Worm (Caenorhabditis elegans) whole organism, mixed stage, embryonic: ENCODE results near the gene Y57G7A.5.

Source experiments
- M03D4.4 ChIP-seq: sonication (generic microtip); optimal IDR thresholded peaks from 2 replicates; lab custom pipeline; 2017; ENCODE audit warnings: mild to moderate bottlenecking, missing genetic modification characterization, missing compliant biosample characterization
- bed-3 ChIP-seq: fragments of 200-800 bp; sonication (Bioruptor generic); optimal IDR thresholded peaks from 3 replicates; lab custom pipeline; 2018; ENCODE audit warnings: mild to moderate bottlenecking, missing genetic modification characterization, moderate library complexity, missing compliant biosample characterization
- blmp-1 ChIP-seq: fragments of 150-350 bp; optimal IDR thresholded peaks from 2 replicates; lab custom pipeline; 2014; ENCODE audit warnings: missing biosample characterization, missing genetic modification characterization
- ceh-39 ChIP-seq: fragments of 150-350 bp; optimal IDR thresholded peaks from 2 replicates; lab custom pipeline; 2014; ENCODE audit warnings: missing biosample characterization, missing genetic modification characterization
- ceh-43 ChIP-seq: fragments of 200-800 bp; sonication (Bioruptor generic); optimal IDR thresholded peaks from 2 replicates; lab custom pipeline; 2018; ENCODE audit warnings: mild to moderate bottlenecking, missing genetic modification characterization, moderate library complexity, missing compliant biosample characterization
- ces-1 ChIP-seq: fragments of 150-350 bp; optimal IDR thresholded peaks from 2 replicates; lab custom pipeline; 2014; ENCODE audit warnings: missing biosample characterization, missing genetic modification reagents, missing genetic modification characterization
- cnd-1 ChIP-seq: fragments of 200-800 bp; sonication (Bioruptor generic); optimal IDR thresholded peaks from 2 replicates; lab custom pipeline; 2018; ENCODE audit warnings: mild to moderate bottlenecking, missing genetic modification characterization, missing compliant biosample characterization
- drap-1 ChIP-seq: fragments of 200-800 bp; sonication (Bioruptor generic); optimal IDR thresholded peaks from 3 replicates; lab custom pipeline; 2018; ENCODE audit warnings: mild to moderate bottlenecking, missing genetic modification characterization, missing compliant biosample characterization
- elt-1 ChIP-seq: sonication (generic microtip); optimal IDR thresholded peaks from 2 replicates; lab custom pipeline; 2017; ENCODE audit warnings: missing genetic modification characterization, mild to moderate bottlenecking, missing compliant biosample characterization, antibody characterized with exemption, moderate library complexity, borderline replicate concordance; ENCODE audit not compliant: insufficient read depth
- elt-3 ChIP-seq: fragments of 150-350 bp; optimal IDR thresholded peaks from 2 replicates; lab custom pipeline; 2014; ENCODE audit warnings: missing biosample characterization, missing genetic modification characterization
- flh-1 ChIP-seq: fragments of 200-800 bp; sonication (Bioruptor generic); optimal IDR thresholded peaks from 2 replicates; lab custom pipeline; 2018; ENCODE audit warnings: mild to moderate bottlenecking, missing genetic modification characterization, moderate library complexity, missing compliant biosample characterization
- ham-2 ChIP-seq: fragments of 200-800 bp; sonication (Bioruptor generic); optimal IDR thresholded peaks from 2 replicates; lab custom pipeline; 2018; ENCODE audit warnings: mild to moderate bottlenecking, missing genetic modification characterization, missing compliant biosample characterization
- hlh-1 ChIP-seq: fragments of 150-350 bp; optimal IDR thresholded peaks from 2 replicates; lab custom pipeline; 2014; ENCODE audit warnings: missing biosample characterization, missing genetic modification reagents, missing genetic modification characterization
- lin-13 ChIP-seq: fragments of 150-350 bp; optimal IDR thresholded peaks from 2 replicates; lab custom pipeline; 2014; ENCODE audit warnings: missing biosample characterization, missing genetic modification characterization
- lin-32 ChIP-seq: fragments of 200-800 bp; sonication (Bioruptor generic); optimal IDR thresholded peaks from 2 replicates; lab custom pipeline; 2018; ENCODE audit warnings: mild to moderate bottlenecking, missing genetic modification characterization, missing compliant biosample characterization
- lsy-2 ChIP-seq: fragments of 150-350 bp; optimal IDR thresholded peaks from 2 replicates; lab custom pipeline; 2014; ENCODE audit warnings: missing biosample characterization, missing genetic modification characterization
- mab-5 ChIP-seq: fragments of 150-350 bp; optimal IDR thresholded peaks from 2 replicates; lab custom pipeline; 2014; ENCODE audit warnings: missing biosample characterization, missing genetic modification characterization
- mep-1 ChIP-seq: fragments of 150-350 bp; optimal IDR thresholded peaks from 2 replicates; lab custom pipeline; 2017; ENCODE audit warnings: missing biosample characterization, missing genetic modification reagents, missing genetic modification characterization, inconsistent platforms
- mls-2 ChIP-seq: sonication (generic microtip); optimal IDR thresholded peaks from 2 replicates; lab custom pipeline; 2016; ENCODE audit warnings: mild to moderate bottlenecking, missing genetic modification characterization, moderate library complexity, missing compliant biosample characterization
- nhr-12 ChIP-seq: fragments of 150-350 bp; optimal IDR thresholded peaks from 2 replicates; lab custom pipeline; 2014; ENCODE audit warnings: missing biosample characterization, missing genetic modification characterization
- nhr-2 ChIP-seq: fragments of 150-350 bp; optimal IDR thresholded peaks from 2 replicates; lab custom pipeline; 2014; ENCODE audit warnings: missing biosample characterization, missing genetic modification characterization
- nhr-237 ChIP-seq: fragments of 150-350 bp; optimal IDR thresholded peaks from 2 replicates; lab custom pipeline; 2014; ENCODE audit warnings: missing biosample characterization, missing genetic modification characterization
- nhr-28 ChIP-seq: fragments of 150-350 bp; optimal IDR thresholded peaks from 2 replicates; lab custom pipeline; 2014; ENCODE audit warnings: missing biosample characterization, missing genetic modification characterization
- nhr-76 ChIP-seq: sonication (generic microtip); optimal IDR thresholded peaks from 2 replicates; lab custom pipeline; 2017; ENCODE audit warnings: missing biosample characterization, missing genetic modification characterization
- pha-4 ChIP-seq: fragments of 150-350 bp; optimal IDR thresholded peaks from 2 replicates; lab custom pipeline; 2018; ENCODE audit warnings: missing biosample characterization, missing genetic modification reagents, missing genetic modification characterization
- sem-2 ChIP-seq: fragments of 200-800 bp; sonication (Bioruptor generic); optimal IDR thresholded peaks from 2 replicates; lab custom pipeline; 2018; ENCODE audit warnings: mild to moderate bottlenecking, missing genetic modification characterization, missing compliant biosample characterization
- snpc-4 ChIP-seq: fragments of 150-350 bp; optimal IDR thresholded peaks from 2 replicates; lab custom pipeline; 2014; ENCODE audit warnings: missing biosample characterization, missing genetic modification characterization
- sptf-1 ChIP-seq: sonication (generic microtip); optimal IDR thresholded peaks from 2 replicates; lab custom pipeline; 2017; ENCODE audit warnings: mild to moderate bottlenecking, missing genetic modification characterization, moderate library complexity, missing compliant biosample characterization
- tbx-8 ChIP-seq: fragments of 200-800 bp; sonication (Bioruptor generic); optimal IDR thresholded peaks from 2 replicates; lab custom pipeline; 2018; ENCODE audit warnings: mild to moderate bottlenecking, missing genetic modification characterization, moderate library complexity, missing compliant biosample characterization
- unc-120 ChIP-seq: sonication (generic microtip); optimal IDR thresholded peaks from 2 replicates; lab custom pipeline; 2017; ENCODE audit warnings: missing genetic modification characterization, missing compliant biosample characterization; ENCODE audit not compliant: poor library complexity, severe bottlenecking
- unc-39 ChIP-seq: fragments of 150-350 bp; optimal IDR thresholded peaks from 2 replicates; lab custom pipeline; 2014; ENCODE audit warnings: missing biosample characterization, missing genetic modification characterization
- unc-62 ChIP-seq: fragments of 150-350 bp; optimal IDR thresholded peaks from 2 replicates; lab custom pipeline; 2014; ENCODE audit warnings: missing biosample characterization, missing genetic modification reagents, missing genetic modification characterization
- zip-8 ChIP-seq: fragments of 150-350 bp; optimal IDR thresholded peaks from 2 replicates; lab custom pipeline; 2014; ENCODE audit warnings: missing biosample characterization, missing genetic modification characterization
- ztf-11 ChIP-seq: fragments of 150-350 bp; optimal IDR thresholded peaks from 2 replicates; lab custom pipeline; 2014; ENCODE audit warnings: missing biosample characterization, missing genetic modification characterization

Y57G7A.5 gene

DNA sequence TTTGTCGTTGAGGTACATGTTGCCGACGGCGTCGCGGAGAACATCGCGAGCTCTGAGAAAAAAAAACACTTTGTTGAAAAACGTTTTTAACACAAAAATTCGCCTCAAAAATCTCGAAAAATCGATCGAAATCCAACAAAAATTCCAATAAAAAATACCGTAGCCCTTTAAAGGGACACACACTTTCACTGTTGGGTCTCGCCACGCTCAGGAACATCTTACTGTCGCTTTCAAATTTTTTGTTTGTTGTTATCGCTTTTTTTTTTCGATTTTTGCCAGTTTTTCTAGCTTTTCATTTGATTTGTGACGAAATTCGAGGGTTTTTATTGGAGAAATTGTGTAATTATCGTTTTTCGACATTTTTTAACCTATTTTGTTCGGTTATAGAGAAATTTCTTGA is 31.2 kb upstream of the Y57G7A.5 start:
- TF ChIP-seq tbx-8 (no peak), nhr-237 (tag; lab: Kevin White, UChicago) (no peak), ham-2 (GFP tag; lab: Kevin White, UChicago) (no peak), sptf-1 (no peak), flh-1 (GFP tag; lab: Kevin White, UChicago) (no peak), snpc-4 (tag; lab: Kevin White, UChicago) (no peak), ceh-43 (GFP tag; lab: Kevin White, UChicago) (no peak), drap-1 (no peak), nhr-76 (no peak), lin-32 (GFP tag; lab: Kevin White, UChicago) (no peak), nhr-2 (tag; lab: Kevin White, UChicago) (no peak), lsy-2 (no peak), lin-13 (no peak), mab-5 (tag; lab: Kevin White, UChicago) (no peak), ztf-11 (tag; lab: Kevin White, UChicago) (no peak), unc-39 (tag; lab: Kevin White, UChicago) (no peak)

DNA sequence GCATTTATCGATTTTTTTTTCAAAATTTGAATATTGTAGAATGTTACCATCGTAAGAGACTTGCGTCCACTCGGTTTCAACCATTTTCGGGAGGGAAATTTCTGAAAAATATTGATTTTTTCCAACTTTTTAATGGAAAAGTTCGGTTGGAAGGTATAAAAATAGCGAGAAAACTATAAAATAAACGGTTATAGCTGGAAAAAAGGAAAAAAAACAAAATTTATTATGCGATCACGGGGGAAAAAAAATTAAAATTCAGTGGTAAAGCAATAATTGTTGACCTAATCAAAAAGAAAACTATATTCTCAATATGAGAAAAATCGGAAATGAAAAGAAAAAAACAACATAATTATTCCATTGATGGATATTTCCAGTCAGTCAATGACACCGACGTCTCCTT is 30.7 kb upstream of the Y57G7A.5 start, which contains the start of gene emc-2:
emc-2 (minus strand) TSS at position 101 of the 400 bp plus-strand sequence.
- TF ChIP-seq unc-120 (tag; lab: Kevin White, UChicago) (no peak), M03D4.4 (tag; lab: Kevin White, UChicago) (no peak), cnd-1 (no peak), unc-62 (GFP tag; lab: Kevin White, UChicago) (no peak), zip-8 (no peak), mep-1 (tag; lab: Kevin White, UChicago) (no peak), ceh-43 (GFP tag; lab: Kevin White, UChicago) (no peak), sptf-1 (no peak), drap-1 (no peak), mls-2 (tag; lab: Kevin White, UChicago) (no peak), ham-2 (GFP tag; lab: Kevin White, UChicago) (no peak), sem-2 (GFP tag; lab: Kevin White, UChicago) (no peak), hlh-1 (no peak)

DNA sequence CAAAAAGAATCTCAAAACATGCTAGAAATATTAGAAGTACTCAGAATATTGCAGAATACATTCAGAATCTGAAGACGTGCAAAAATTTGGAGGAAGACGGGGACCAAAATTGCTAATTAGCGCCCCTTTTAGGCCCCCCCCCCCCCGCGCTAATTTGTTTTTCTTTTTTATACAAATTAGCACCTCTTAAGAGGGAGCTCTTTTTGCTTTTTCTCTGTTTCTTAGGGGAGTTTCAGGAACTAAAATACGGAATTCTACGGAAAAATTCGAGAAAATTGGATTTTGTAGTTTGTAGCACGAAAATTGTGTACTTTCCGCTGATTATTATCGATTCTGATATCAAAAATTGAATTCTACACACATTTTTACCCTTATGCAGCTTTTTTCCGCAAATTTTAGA is 26.2 kb upstream of the Y57G7A.5 start, which contains the start of gene glb-31:
glb-31 (minus strand) TSS at position 101 of the 400 bp plus-strand sequence.
- TF ChIP-seq lsy-2 (no peak), snpc-4 (tag; lab: Kevin White, UChicago) (no peak), pha-4 (tag; lab: Kevin White, UChicago) (no peak), unc-120 (tag; lab: Kevin White, UChicago) (no peak), nhr-2 (tag; lab: Kevin White, UChicago) (no peak), blmp-1 (tag; lab: Kevin White, UChicago) (no peak), M03D4.4 (tag; lab: Kevin White, UChicago) (no peak), drap-1 (no peak), elt-1 (no peak), mls-2 (tag; lab: Kevin White, UChicago) (no peak), ham-2 (GFP tag; lab: Kevin White, UChicago) (no peak), nhr-12 (no peak), ztf-11 (tag; lab: Kevin White, UChicago) (no peak)

ce11 chrII:1298169-1298568 is 22.8 kb upstream of the Y57G7A.5 start, which contains the start of gene Y57G7A.1:
Gene Y57G7A.1, plus strand, starts transcription at chrII:1298469.
- no peak for TF ChIP-seq nhr-12
- TF ChIP-seq sem-2 (GFP tag; lab: Kevin White, UChicago): no peak
- TF ChIP-seq lin-13: no peak
- no peak for TF ChIP-seq ztf-11 (tag; lab: Kevin White, UChicago)
- no peak for TF ChIP-seq elt-3 (tag; lab: Kevin White, UChicago)
- no peak for TF ChIP-seq nhr-28 (tag; lab: Kevin White, UChicago)
- TF ChIP-seq snpc-4 (tag; lab: Kevin White, UChicago): no peak
- TF ChIP-seq tbx-8: no peak
- TF ChIP-seq unc-39 (tag; lab: Kevin White, UChicago): no peak
- TF ChIP-seq M03D4.4 (tag; lab: Kevin White, UChicago): no peak
- no peak for TF ChIP-seq cnd-1
- no peak for TF ChIP-seq lin-32 (GFP tag; lab: Kevin White, UChicago)
- no peak for TF ChIP-seq lsy-2
- no peak for TF ChIP-seq pha-4 (tag; lab: Kevin White, UChicago)
- no peak for TF ChIP-seq flh-1 (GFP tag; lab: Kevin White, UChicago)
- TF ChIP-seq ceh-39: no peak
- no peak for TF ChIP-seq bed-3 (GFP tag; lab: Kevin White, UChicago)
- TF ChIP-seq ces-1 (GFP tag; lab: Kevin White, UChicago): no peak
